Fruit fly (Drosophila melanogaster) whole organism, prepupa: ENCODE data around the gene CG5860.
A peak's percentile ranks its signal among the peaks of the same experiment; 100 is the strongest.

Experiments used
- CG10669 ChIP-seq: fragments of 200-800 bp; sonication (Bioruptor generic); optimal IDR thresholded peaks from 3 replicates; lab custom pipeline; 2018; ENCODE audit warnings: missing biosample characterization, mild to moderate bottlenecking, missing genetic modification characterization, moderate library complexity
- CG11294 ChIP-seq: fragments of 200-800 bp; sonication (Bioruptor generic); IDR thresholded peaks from 2 replicates; pipeline ENCODE4 v1.3.6; 2022; ENCODE audit warnings: missing biosample characterization, missing genetic modification characterization
- CG11762 ChIP-seq: fragments of 200-800 bp; sonication (Bioruptor generic); optimal IDR thresholded peaks from 3 replicates; lab custom pipeline; 2016; ENCODE audit warnings: missing biosample characterization, missing genetic modification characterization; ENCODE audit not compliant: insufficient read depth
- CG11902 ChIP-seq: fragments of 200-800 bp; sonication (Bioruptor generic); optimal IDR thresholded peaks from 3 replicates; lab custom pipeline; 2016; ENCODE audit warnings: missing biosample characterization, missing genetic modification characterization
- CG15336 ChIP-seq: fragments of 200-800 bp; sonication (Bioruptor generic); IDR thresholded peaks from 2 replicates; pipeline ENCODE4 v1.3.6; 2022; ENCODE audit warnings: missing biosample characterization, missing genetic modification characterization
- CG1621 ChIP-seq: fragments of 200-800 bp; sonication (Bioruptor generic); optimal IDR thresholded peaks from 3 replicates; lab custom pipeline; 2018; ENCODE audit warnings: missing biosample characterization, mild to moderate bottlenecking, missing genetic modification characterization
- CG16779 ChIP-seq: fragments of 200-800 bp; sonication (Bioruptor generic); optimal IDR thresholded peaks from 3 replicates; lab custom pipeline; 2017; ENCODE audit warnings: missing biosample characterization, mild to moderate bottlenecking, missing genetic modification characterization
- CG3032 ChIP-seq: fragments of 200-800 bp; optimal IDR thresholded peaks from 2 replicates; lab custom pipeline; 2019; ENCODE audit warnings: missing biosample characterization, mild to moderate bottlenecking, missing genetic modification characterization, moderate library complexity
- CG32006 ChIP-seq: fragments of 200-800 bp; sonication (Bioruptor generic); optimal IDR thresholded peaks from 3 replicates; lab custom pipeline; 2017; ENCODE audit warnings: missing biosample characterization, mild to moderate bottlenecking, missing genetic modification characterization
- CG34406 ChIP-seq: fragments of 200-800 bp; sonication (Bioruptor generic); optimal IDR thresholded peaks from 3 replicates; lab custom pipeline; 2016; ENCODE audit warnings: missing biosample characterization, missing genetic modification characterization
- CG3919 ChIP-seq: fragments of 200-800 bp; sonication (Bioruptor generic); optimal IDR thresholded peaks from 3 replicates; lab custom pipeline; 2016; ENCODE audit warnings: missing biosample characterization, missing genetic modification characterization
- CG4318 ChIP-seq: fragments of 200-800 bp; sonication (Bioruptor generic); optimal IDR thresholded peaks from 3 replicates; lab custom pipeline; 2017; ENCODE audit warnings: missing biosample characterization, mild to moderate bottlenecking, missing genetic modification characterization
- CG6163 ChIP-seq: fragments of 200-800 bp; sonication (Bioruptor generic); IDR thresholded peaks from 3 replicates; pipeline ENCODE4 v1.3.6; 2022; ENCODE audit warnings: missing biosample characterization, missing genetic modification characterization
- CG6792 ChIP-seq: fragments of 200-800 bp; sonication (Bioruptor generic); optimal IDR thresholded peaks from 3 replicates; lab custom pipeline; 2016; ENCODE audit warnings: missing biosample characterization, missing genetic modification characterization
- CG8119 ChIP-seq: fragments of 200-800 bp; sonication (Bioruptor generic); IDR thresholded peaks from 3 replicates; pipeline ENCODE4 v1.3.6; 2022; ENCODE audit warnings: missing biosample characterization, missing genetic modification characterization
- CG8319 ChIP-seq: fragments of 200-800 bp; sonication (Bioruptor generic); optimal IDR thresholded peaks from 3 replicates; lab custom pipeline; 2016; ENCODE audit warnings: missing biosample characterization, missing genetic modification characterization
- CG9139 ChIP-seq: fragments of 200-800 bp; sonication (Bioruptor generic); optimal IDR thresholded peaks from 3 replicates; lab custom pipeline; 2017; ENCODE audit warnings: missing biosample characterization, mild to moderate bottlenecking, missing genetic modification characterization
- Eip75B ChIP-seq: fragments of 200-800 bp; sonication (Bioruptor generic); optimal IDR thresholded peaks from 3 replicates; lab custom pipeline; 2016; ENCODE audit warnings: missing biosample characterization, missing genetic modification characterization
- Eip93F ChIP-seq: fragments of 200-800 bp; sonication (Bioruptor generic); optimal IDR thresholded peaks from 2 replicates; lab custom pipeline; 2016; ENCODE audit warnings: missing biosample characterization, mild to moderate bottlenecking, missing genetic modification characterization
- Ets21C ChIP-seq: fragments of 200-800 bp; sonication (Bioruptor generic); optimal IDR thresholded peaks from 3 replicates; lab custom pipeline; 2016; ENCODE audit warnings: missing biosample characterization, missing genetic modification characterization
- Gug ChIP-seq: fragments of 200-800 bp; sonication (Bioruptor generic); IDR thresholded peaks from 2 replicates; pipeline ENCODE4 v1.3.6; 2022; ENCODE audit warnings: missing biosample characterization, missing genetic modification characterization
- Hr38 ChIP-seq: sonication (Bioruptor generic); optimal IDR thresholded peaks from 2 replicates; lab custom pipeline; 2016; ENCODE audit warnings: missing biosample characterization, missing genetic modification characterization
- Hr39 ChIP-seq: fragments of 200-800 bp; sonication (Bioruptor generic); optimal IDR thresholded peaks from 2 replicates; lab custom pipeline; 2016; ENCODE audit warnings: missing biosample characterization, missing genetic modification characterization
- Hr4 ChIP-seq: fragments of 200-800 bp; sonication (Bioruptor generic); optimal IDR thresholded peaks from 3 replicates; lab custom pipeline; 2016; ENCODE audit warnings: missing biosample characterization, missing genetic modification characterization
- Met ChIP-seq: fragments of 200-800 bp; sonication (Bioruptor generic); optimal IDR thresholded peaks from 3 replicates; lab custom pipeline; 2016; ENCODE audit warnings: missing biosample characterization, missing genetic modification characterization
- OdsH ChIP-seq: fragments of 200-800 bp; sonication (Bioruptor generic); optimal IDR thresholded peaks from 3 replicates; lab custom pipeline; 2016; ENCODE audit warnings: missing biosample characterization, missing genetic modification characterization
- Sox14 ChIP-seq: fragments of 200-800 bp; sonication (Bioruptor generic); optimal IDR thresholded peaks from 3 replicates; lab custom pipeline; 2016; ENCODE audit warnings: missing biosample characterization, missing genetic modification characterization
- achi ChIP-seq: fragments of 200-800 bp; sonication (Bioruptor generic); optimal IDR thresholded peaks from 3 replicates; lab custom pipeline; 2016; ENCODE audit warnings: missing biosample characterization, missing genetic modification characterization
- acj6 ChIP-seq: fragments of 200-800 bp; sonication (Bioruptor generic); optimal IDR thresholded peaks from 3 replicates; lab custom pipeline; 2016; ENCODE audit warnings: missing biosample characterization, missing genetic modification characterization
- dac ChIP-seq: fragments of 200-800 bp; sonication (Bioruptor generic); optimal IDR thresholded peaks from 2 replicates; lab custom pipeline; 2017; ENCODE audit warnings: missing biosample characterization, mild to moderate bottlenecking, missing genetic modification characterization
- eg ChIP-seq: fragments of 200-800 bp; sonication (Bioruptor generic); IDR thresholded peaks from 3 replicates; pipeline ENCODE4 v1.3.6; 2022; ENCODE audit warnings: missing biosample characterization, missing genetic modification characterization
- fd59A ChIP-seq: fragments of 200-800 bp; sonication (Bioruptor generic); optimal IDR thresholded peaks from 2 replicates; lab custom pipeline; 2017; ENCODE audit warnings: missing biosample characterization, mild to moderate bottlenecking, missing genetic modification characterization, missing genetic modification reagents
- fkh ChIP-seq: fragments of 200-800 bp; sonication (Bioruptor generic); optimal IDR thresholded peaks from 3 replicates; lab custom pipeline; 2017; ENCODE audit warnings: missing biosample characterization, mild to moderate bottlenecking, missing genetic modification characterization, moderate library complexity
- pdm3 ChIP-seq: fragments of 200-800 bp; sonication (Bioruptor generic); optimal IDR thresholded peaks from 3 replicates; lab custom pipeline; 2016; ENCODE audit warnings: missing biosample characterization, missing genetic modification characterization
- spab ChIP-seq: fragments of 200-800 bp; sonication (Bioruptor generic); optimal IDR thresholded peaks from 2 replicates; lab custom pipeline; 2017; ENCODE audit warnings: missing biosample characterization, mild to moderate bottlenecking, missing genetic modification characterization, missing genetic modification reagents
- ss ChIP-seq, 2 experiments: fragments of 200-800 bp; sonication (Bioruptor generic); optimal IDR thresholded peaks; 2 replicates in 1 of 2; 3 replicates in 1 of 2; lab custom pipeline; 2017 to 2018; ENCODE audit warnings: mild to moderate bottlenecking in 2 of 2, missing biosample characterization in 2 of 2, missing genetic modification characterization in 2 of 2, moderate library complexity in 1 of 2
- svp ChIP-seq: fragments of 200-800 bp; sonication (Bioruptor generic); peaks from one replicate; lab custom pipeline; 2016; ENCODE audit warnings: missing biosample characterization, missing genetic modification characterization
- topi ChIP-seq: fragments of 200-800 bp; sonication (Bioruptor generic); optimal IDR thresholded peaks from 3 replicates; lab custom pipeline; 2016; ENCODE audit warnings: missing biosample characterization, missing genetic modification characterization
- vri ChIP-seq: fragments of 200-800 bp; sonication (Bioruptor generic); optimal IDR thresholded peaks from 3 replicates; lab custom pipeline; 2016; ENCODE audit warnings: missing biosample characterization, mild to moderate bottlenecking, missing genetic modification characterization

CG5860 gene

dm6 chr3R:17418459-17418858 is 9.0 kb downstream of the CG5860 start, which contains the start of gene CG42834:
TSS of gene CG42834 (plus strand) at chr3R:17418759.
- TF ChIP-seq CG34406 (GFP tag; lab: Kevin White, UChicago) (no peak), dac (GFP tag; lab: Kevin White, UChicago) (no peak), CG8119 (GFP tag; lab: Robert Waterston, UW) (no peak), CG6792 (GFP tag; lab: Kevin White, UChicago) (no peak), fd59A (no peak), CG3032 (no peak)

- TF ChIP-seq achi (GFP tag; lab: Kevin White, UChicago): no peak
- TF ChIP-seq CG6163 (GFP tag; lab: Robert Waterston, UW): no peak
- no peak for TF ChIP-seq eg (GFP tag; lab: Robert Waterston, UW)
- TF ChIP-seq CG3919: no peak
- no peak for TF ChIP-seq Ets21C (GFP tag; lab: Kevin White, UChicago)
- TF ChIP-seq acj6 (GFP tag; lab: Kevin White, UChicago): no peak
- no peak for TF ChIP-seq fd59A
- no peak for TF ChIP-seq CG3032
- no peak for TF ChIP-seq ss (GFP tag; optimal IDR thresholded peaks at IDR 0.05; lab: Kevin White, UChicago)
- no peak for TF ChIP-seq CG11762
- no peak for TF ChIP-seq Met (GFP tag; lab: Kevin White, UChicago)
- TF ChIP-seq Eip93F (GFP tag; lab: Kevin White, UChicago): no peak
- TF ChIP-seq, all 60 proteins: peak for 0
Observed at dm6 chr3R:17420338-17420737, 10.9 kb downstream of the CG5860 start, which contains the start of gene CG42835. TSS of gene CG42835 (plus strand) at chr3R:17420638.

- TF ChIP-seq CG11902 (GFP tag; lab: Kevin White, UChicago): no peak
- TF ChIP-seq CG11294: no peak
- no peak for TF ChIP-seq CG1621 (tag; lab: Kevin White, UChicago)
- TF ChIP-seq Hr4 (GFP tag; lab: Kevin White, UChicago): no peak
- TF ChIP-seq, all 60 proteins: peak for 0
Observed at dm6 chr3R:17422102-17422501, 12.7 kb downstream of the CG5860 start, which contains the start of gene CG14332. TSS of gene CG14332 (minus strand) at chr3R:17422202.

DNA sequence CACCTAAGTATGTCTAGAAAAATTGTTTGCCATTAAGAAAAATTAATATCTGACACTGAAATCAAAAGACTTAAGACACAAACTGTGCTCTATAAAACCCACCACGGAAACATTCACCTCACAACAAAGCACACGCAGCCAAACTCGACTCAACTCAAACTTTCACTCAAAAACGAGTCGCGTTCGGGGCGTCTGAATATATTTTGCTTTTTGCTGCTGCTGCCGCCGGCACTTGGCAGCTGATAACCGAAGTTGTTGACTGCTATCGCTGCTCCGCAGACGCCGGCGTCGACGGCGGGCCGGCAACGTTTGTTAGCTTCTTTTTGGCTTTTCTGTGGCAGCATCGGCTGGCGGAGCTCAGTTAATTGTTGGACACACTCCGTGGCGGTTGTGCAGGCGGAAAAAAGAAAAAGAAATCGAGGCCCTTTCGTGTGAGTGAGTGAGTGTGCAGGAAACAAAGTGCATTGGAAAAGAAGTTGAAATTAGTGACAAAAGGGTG is 16.0 kb downstream of the CG5860 start, which contains the start of gene cysu:
Gene cysu (plus strand): TSS at position 352 of the 499 bp plus-strand sequence.
- TF ChIP-seq svp (GFP tag; lab: Kevin White, UChicago) (peak; percentile 35), CG16779 (tag; lab: Kevin White, UChicago) (no peak), CG8119 (GFP tag; lab: Robert Waterston, UW) (0 out of 3 replicates have a peak, but pooled peaks have one; percentile 19)

dm6 chr3R:17426265-17426664 is 16.8 kb downstream of the CG5860 start:
- no peak for TF ChIP-seq CG8119 (GFP tag; lab: Robert Waterston, UW)

DNA sequence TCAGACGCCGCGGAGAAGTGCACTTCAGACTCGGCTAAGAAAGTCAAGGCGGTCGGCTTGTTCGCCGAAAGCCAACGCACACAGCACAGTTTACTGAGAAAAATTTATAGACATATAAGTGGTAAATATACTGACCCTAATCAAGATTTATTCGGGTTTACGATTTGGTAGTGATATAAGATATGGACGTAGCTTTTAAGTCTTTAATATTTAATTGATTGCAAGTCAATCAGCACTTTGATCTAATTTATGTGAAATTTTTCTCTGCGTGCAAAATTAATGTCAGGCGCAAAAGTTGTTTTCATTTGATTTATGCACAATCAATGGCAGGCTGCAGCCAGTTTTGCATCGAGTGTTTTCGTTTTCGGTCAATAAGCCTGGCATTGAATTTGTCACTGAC is 21.1 kb downstream of the CG5860 start:
- no peak for TF ChIP-seq Sox14 (GFP tag; lab: Kevin White, UChicago)
- TF ChIP-seq fkh (GFP tag; lab: Kevin White, UChicago): no peak
- peak; percentile 19 for TF ChIP-seq achi (GFP tag; lab: Kevin White, UChicago)
- no peak for TF ChIP-seq Eip75B (GFP tag; lab: Kevin White, UChicago)
- TF ChIP-seq CG1621 (tag; lab: Kevin White, UChicago): no peak
- no peak for TF ChIP-seq vri (GFP tag; lab: Kevin White, UChicago)
- peak; percentile 73 for TF ChIP-seq CG32006 (GFP tag; lab: Kevin White, UChicago)
- peak; percentile 66 for TF ChIP-seq eg (GFP tag; lab: Robert Waterston, UW)
- TF ChIP-seq Gug (GFP tag; lab: Robert Waterston, UW): peak; percentile 40; the same call in 1 of the 2 replicates
- TF ChIP-seq CG3919: peak; percentile 8
- TF ChIP-seq OdsH (GFP tag; lab: Kevin White, UChicago): peak; percentile 37
- TF ChIP-seq fd59A: no peak
- TF ChIP-seq Hr4 (GFP tag; lab: Kevin White, UChicago): peak; percentile 75
- no peak for TF ChIP-seq Met (GFP tag; lab: Kevin White, UChicago)
- TF ChIP-seq CG6163 (GFP tag; lab: Robert Waterston, UW): 0 out of 3 replicates have a peak, but pooled peaks have one; percentile 41
- TF ChIP-seq pdm3 (GFP tag; lab: Kevin White, UChicago): peak; percentile 42
- no peak for TF ChIP-seq CG9139 (GFP tag; lab: Kevin White, UChicago)
- TF ChIP-seq Hr39 (GFP tag; lab: Kevin White, UChicago): no peak
- TF ChIP-seq CG10669 (GFP tag; lab: Kevin White, UChicago): no peak
- peak; percentile 30; the same call in 1 of the 2 replicates for TF ChIP-seq CG11294
- no peak for TF ChIP-seq Hr38 (GFP tag; lab: Kevin White, UChicago)
- TF ChIP-seq topi (GFP tag; lab: Kevin White, UChicago): no peak
- TF ChIP-seq CG15336 (GFP tag; lab: Robert Waterston, UW): peak; percentile 69
- no peak for TF ChIP-seq ss (GFP tag; optimal IDR thresholded peaks at IDR 0.05; lab: Kevin White, UChicago)
- TF ChIP-seq spab: no peak
- TF ChIP-seq CG4318: peak; percentile 27
- peak; percentile 35 for TF ChIP-seq dac (GFP tag; lab: Kevin White, UChicago)
- no peak for TF ChIP-seq CG8319 (GFP tag; lab: Kevin White, UChicago)
